Worm (Caenorhabditis elegans) whole organism, L4/young adult: ENCODE data around the gene T24B8.7.

Experiments
- dao-5 ChIP-seq: sonication (generic microtip); optimal IDR thresholded peaks from 2 replicates; lab custom pipeline; 2016; ENCODE audit warnings: missing genotype, missing genetic modification characterization, moderate library complexity, missing compliant biosample characterization
- him-1 ChIP-seq: sonication (generic microtip); optimal IDR thresholded peaks from 2 replicates; lab custom pipeline; 2016; ENCODE audit warnings: missing genotype, missing genetic modification reagents, missing genetic modification characterization, missing compliant biosample characterization

ce11 chrII:9010708-9011107 lies 42.8 kb downstream of the T24B8.7 start:
- TF ChIP-seq dao-5 (tag; lab: Kevin White, UChicago), result no peak
- TF ChIP-seq him-1 (tag; lab: Kevin White, UChicago), result no peak
